Worm (Caenorhabditis elegans) whole organism, L3 larva: Measurements from ENCODE around the gene egl-46.

ENCODE experiments used
- elt-3 ChIP-seq, 3 experiments: fragments of 150-350 bp in 1 of 3; sonication (generic microtip) in 2 of 3; optimal IDR thresholded peaks; 2 replicates in 2 of 3; 4 replicates in 1 of 3; lab custom pipeline; 2014 to 2017; ENCODE audit warnings: missing biosample characterization in 3 of 3, missing genetic modification characterization in 3 of 3
- lin-15B ChIP-seq: fragments of 150-350 bp; optimal IDR thresholded peaks from 2 replicates; lab custom pipeline; 2014; ENCODE audit warnings: missing biosample characterization, missing genetic modification characterization
- lin-39 ChIP-seq: fragments of 150-350 bp; optimal IDR thresholded peaks from 2 replicates; lab custom pipeline; 2018; ENCODE audit warnings: missing biosample characterization, missing genetic modification reagents, missing genetic modification characterization
- nhr-11 ChIP-seq: fragments of 150-350 bp; optimal IDR thresholded peaks from 2 replicates; lab custom pipeline; 2014; ENCODE audit warnings: missing biosample characterization, missing genetic modification characterization
- nhr-237 ChIP-seq: fragments of 150-350 bp; optimal IDR thresholded peaks from 2 replicates; lab custom pipeline; 2014; ENCODE audit warnings: missing biosample characterization, missing genetic modification characterization
- nhr-25 ChIP-seq: sonication (generic microtip); optimal IDR thresholded peaks from 2 replicates; lab custom pipeline; 2017; ENCODE audit warnings: missing biosample characterization, missing genetic modification characterization
- nhr-28 ChIP-seq: fragments of 150-350 bp; optimal IDR thresholded peaks from 2 replicates; lab custom pipeline; 2014; ENCODE audit warnings: missing biosample characterization, missing genetic modification characterization
- pha-4 ChIP-seq: fragments of 150-350 bp; optimal IDR thresholded peaks from 2 replicates; lab custom pipeline; 2014; ENCODE audit warnings: missing biosample characterization, missing genetic modification reagents, missing genetic modification characterization
- pqm-1 ChIP-seq: fragments of 150-350 bp; optimal IDR thresholded peaks from 2 replicates; lab custom pipeline; 2017; ENCODE audit warnings: missing biosample characterization, missing genetic modification characterization, inconsistent platforms
- sea-2 ChIP-seq: fragments of 150-350 bp; sonication (generic microtip); optimal IDR thresholded peaks from 4 replicates; lab custom pipeline; 2014; ENCODE audit warnings: missing biosample characterization, missing genetic modification reagents, missing genetic modification characterization
- ztf-11 ChIP-seq: fragments of 150-350 bp; optimal IDR thresholded peaks from 2 replicates; lab custom pipeline; 2014; ENCODE audit warnings: missing biosample characterization, missing genetic modification characterization

DNA sequence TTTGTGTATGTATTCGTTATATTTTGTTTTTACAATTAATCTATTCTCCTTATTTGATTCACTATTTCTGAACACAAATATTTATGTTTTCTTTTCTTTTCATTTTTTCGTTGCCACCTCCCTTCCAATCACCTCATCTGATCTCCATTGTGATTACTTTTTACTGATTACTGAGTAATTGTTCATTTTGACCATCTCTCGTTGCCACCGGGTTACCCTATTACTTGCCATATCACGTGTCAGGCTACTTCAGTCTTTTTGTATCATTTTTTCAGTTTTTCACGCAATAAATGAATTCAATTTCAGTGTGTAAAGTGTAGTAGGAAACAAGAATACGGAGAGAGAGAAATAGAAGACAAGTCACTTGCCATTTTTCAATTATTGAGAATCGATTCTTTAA, 29.3 kb downstream of the egl-46 start, which contains the start of gene T10H9.8:
- no peak for TF ChIP-seq pqm-1 (tag; lab: Kevin White, UChicago)
- no peak for TF ChIP-seq nhr-11
- TF ChIP-seq lin-15B (tag; lab: Kevin White, UChicago): no peak
- no peak for TF ChIP-seq nhr-25 (tag; lab: Kevin White, UChicago)
- TF ChIP-seq elt-3 (tag; optimal IDR thresholded peaks at IDR 0.05; lab: Kevin White, UChicago): no peak
- TF ChIP-seq sea-2 (GFP tag; lab: Kevin White, UChicago): no peak
- TF ChIP-seq nhr-237 (tag; lab: Kevin White, UChicago): no peak
- TF ChIP-seq lin-39: no peak
- no peak for TF ChIP-seq nhr-28 (tag; lab: Kevin White, UChicago)
- no peak for TF ChIP-seq ztf-11 (tag; lab: Kevin White, UChicago)
- TF ChIP-seq pha-4 (tag; lab: Kevin White, UChicago): no peak
